Worm (Caenorhabditis elegans) whole organism, L4 larva: ENCODE results near the gene C34F6.1.

ENCODE experiments used
- Y5F2A.4 ChIP-seq: fragments of 200-800 bp; sonication (Bioruptor generic); optimal IDR thresholded peaks from 2 replicates; lab custom pipeline; 2018; ENCODE audit warnings: mild to moderate bottlenecking, missing genetic modification characterization, missing compliant biosample characterization
- lin-13 ChIP-seq: fragments of 150-350 bp; optimal IDR thresholded peaks from 2 replicates; lab custom pipeline; 2014; ENCODE audit warnings: missing biosample characterization, missing genetic modification reagents, missing genetic modification characterization
- lir-3 ChIP-seq: sonication (generic microtip); optimal IDR thresholded peaks from 2 replicates; lab custom pipeline; 2016; ENCODE audit warnings: mild to moderate bottlenecking, missing genetic modification characterization, missing compliant biosample characterization
- nhr-237 ChIP-seq: sonication (generic microtip); optimal IDR thresholded peaks from 2 replicates; lab custom pipeline; 2017; ENCODE audit warnings: missing biosample characterization, missing genetic modification characterization
- nhr-42 ChIP-seq: fragments of 200-800 bp; sonication (Bioruptor generic); IDR thresholded peaks from 2 replicates; pipeline ENCODE4 v1.3.6; 2022; ENCODE audit warnings: missing genetic modification characterization, missing compliant biosample characterization
- nhr-76 ChIP-seq: fragments of 150-350 bp; optimal IDR thresholded peaks from 2 replicates; lab custom pipeline; 2014; ENCODE audit warnings: missing biosample characterization, missing genetic modification characterization
- pha-4 ChIP-seq, 2 experiments: fragments of 150-350 bp in 1 of 2; fragments of 200-800 bp in 1 of 2; sonication (Bioruptor generic) in 1 of 2; IDR thresholded peaks in 1 of 2; optimal IDR thresholded peaks in 1 of 2; 2 replicates each; pipeline versions ENCODE4 v1.3.6 to Lab custom; 2014 to 2022; ENCODE audit warnings: missing genetic modification characterization in 2 of 2, missing genetic modification reagents in 2 of 2, missing biosample characterization in 1 of 2, missing compliant biosample characterization in 1 of 2
- unc-39 ChIP-seq: sonication (generic microtip); optimal IDR thresholded peaks from 2 replicates; lab custom pipeline; 2017; ENCODE audit warnings: missing biosample characterization, missing genetic modification characterization

ce11 chrX:11189515-11189914 is 7.1 kb downstream of the C34F6.1 start, which contains the start of gene F13D2.1:
- TF ChIP-seq lin-13 (GFP tag; lab: Kevin White, UChicago) (no peak), unc-39 (tag; lab: Kevin White, UChicago) (no peak), nhr-42 (no peak), lir-3 (tag; lab: Kevin White, UChicago) (no peak), nhr-76 (tag; lab: Kevin White, UChicago) (no peak), pha-4 (GFP tag; IDR thresholded peaks at IDR 0.05; lab: Robert Waterston, UW) (no peak), pha-4 (tag; optimal IDR thresholded peaks at IDR 0.05; lab: Kevin White, UChicago) (no peak), nhr-237 (tag; lab: Kevin White, UChicago) (no peak), Y5F2A.4 (GFP tag; lab: Kevin White, UChicago) (no peak)
